Fruit fly (Drosophila melanogaster): ENCODE results near the gene CG34316.
A peak's percentile ranks its signal among the peaks of the same experiment; 100 is the strongest.

The CG34316 gene

DNA sequence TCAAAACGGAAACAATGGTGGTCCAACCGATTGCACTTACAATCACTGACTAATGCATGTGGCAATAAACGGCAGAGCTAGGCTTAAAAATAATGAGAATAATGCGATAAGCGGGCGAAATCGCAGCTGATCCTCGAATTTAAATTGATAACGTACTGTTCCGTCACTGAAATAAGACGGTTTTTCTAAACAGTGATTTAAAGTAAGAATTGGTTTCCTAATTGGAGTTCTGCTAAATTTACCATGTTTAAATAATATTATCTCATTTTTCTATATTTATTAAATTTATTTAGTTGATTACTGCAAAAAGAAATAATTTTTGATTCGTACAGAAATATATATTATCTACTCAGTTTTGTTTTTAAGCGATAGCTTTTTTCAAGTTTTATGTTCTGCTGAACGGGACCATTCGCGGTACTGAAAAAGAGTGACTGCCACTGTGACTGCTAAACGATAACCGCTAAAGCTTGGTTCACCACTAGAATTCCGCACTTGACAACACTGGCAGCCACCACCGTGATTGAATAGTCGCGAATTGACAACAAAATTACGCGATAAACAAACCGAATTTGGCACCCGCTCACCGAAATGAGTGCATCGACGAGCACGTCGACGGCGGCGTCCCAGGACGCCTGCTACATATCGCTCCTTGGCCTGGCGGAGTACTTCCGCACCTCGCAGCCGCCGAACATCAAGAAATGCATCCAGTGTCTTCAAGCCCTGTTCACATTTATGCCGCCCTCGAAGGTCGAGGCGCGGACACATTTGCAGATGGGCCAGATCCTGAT, 21.5 kb upstream of the CG34316 start, which contains the start of the genes Spn88Eb and Mau2 (continued):
- TF ChIP-seq Ravus (GFP tag; IDR thresholded peaks at IDR 0.05) (peak; percentile 32), CG4820 (GFP tag; optimal IDR thresholded peaks at IDR 0.05) (peak; percentile 48), ara (GFP tag; IDR thresholded peaks at IDR 0.05) (peak; percentile 43; the same call in 1 of the 2 replicates), oc (tag; optimal IDR thresholded peaks at IDR 0.05) (no peak), NFAT (GFP tag; IDR thresholded peaks at IDR 0.05) (peak; percentile 90), Blimp-1 (GFP tag; optimal IDR thresholded peaks at IDR 0.05) (no peak), CG33557 (GFP tag; optimal IDR thresholded peaks at IDR 0.05) (peak; percentile 29), tap (tag; optimal IDR thresholded peaks at IDR 0.05) (no peak), bsh (GFP tag; optimal IDR thresholded peaks at IDR 0.05) (peak in 1 of 2 experiments; percentile 46), E2f1 (GFP tag; IDR thresholded peaks at IDR 0.05) (peak; percentile 72), mld (GFP tag; IDR thresholded peaks at IDR 0.05; ENCODE audit: partially characterized antibody) (peak; percentile 11; the same call in 1 of the 3 replicates), CG14965 (GFP tag; optimal IDR thresholded peaks at IDR 0.05; ENCODE audit: borderline replicate concordance) (no peak), crol (GFP tag; IDR thresholded peaks at IDR 0.05) (no peak), CG6254 (GFP tag; optimal IDR thresholded peaks at IDR 0.05) (no peak), Dp (GFP tag; optimal IDR thresholded peaks at IDR 0.05) (peak; percentile 37), CG12104 (GFP tag; optimal IDR thresholded peaks at IDR 0.05) (peak; percentile 8), zfh1 (GFP tag; IDR thresholded peaks at IDR 0.05) (peak; percentile 76), CG11456 (GFP tag; IDR thresholded peaks at IDR 0.05) (peak; percentile 89), run (tag; optimal IDR thresholded peaks at IDR 0.05) (no peak), Doc3 (GFP tag; IDR thresholded peaks at IDR 0.05; ENCODE audit: partially characterized antibody) (peak; percentile 55; the same call in 2 of the 3 replicates), Xbp1 (GFP tag; optimal IDR thresholded peaks at IDR 0.05) (peak; percentile 75), Doc2 (GFP tag; IDR thresholded peaks at IDR 0.05) (no peak), gt (GFP tag; IDR thresholded peaks at IDR 0.05) (no peak), CG6272 (GFP tag; IDR thresholded peaks at IDR 0.05) (peak; percentile 75), Ptx1 (GFP tag; IDR thresholded peaks at IDR 0.05) (peak; percentile 82), CG15073 (GFP tag; optimal IDR thresholded peaks at IDR 0.05) (no peak), Abd-B (GFP tag; optimal IDR thresholded peaks at IDR 0.05) (peak; percentile 63), Dad (GFP tag; optimal IDR thresholded peaks at IDR 0.05) (peak; percentile 69), Gsc (GFP tag; IDR thresholded peaks at IDR 0.05) (peak; percentile 30; the same call in 1 of the 2 replicates), fd3F (GFP tag; optimal IDR thresholded peaks at IDR 0.05) (peak; percentile 34), CG12769 (tag; optimal IDR thresholded peaks at IDR 0.05) (no peak), CG15011 (GFP tag; optimal IDR thresholded peaks at IDR 0.05) (no peak), pfk (GFP tag; optimal IDR thresholded peaks at IDR 0.05) (no peak), hth (optimal IDR thresholded peaks at IDR 0.05) (no peak), sens (GFP tag) (peak; percentile 89), CG12659 (GFP tag; optimal IDR thresholded peaks at IDR 0.05) (peak; percentile 75), CG1529 (GFP tag; optimal IDR thresholded peaks at IDR 0.05) (no peak), toy (GFP tag; IDR thresholded peaks at IDR 0.05) (no peak; the same call in 1 of the 2 replicates), ap (GFP tag; IDR thresholded peaks at IDR 0.05) (no peak), HLH54F (GFP tag; optimal IDR thresholded peaks at IDR 0.05) (peak; percentile 64), CG12744 (GFP tag; optimal IDR thresholded peaks at IDR 0.05) (no peak), Hmx (GFP tag; optimal IDR thresholded peaks at IDR 0.05) (no peak), unpg (GFP tag; optimal IDR thresholded peaks at IDR 0.05) (no peak), jumu (GFP tag; optimal IDR thresholded peaks at IDR 0.05) (peak; percentile 76), jigr1 (GFP tag; IDR thresholded peaks at IDR 0.05) (no peak), row (GFP tag; IDR thresholded peaks at IDR 0.05) (peak; percentile 97), Side (GFP tag; optimal IDR thresholded peaks at IDR 0.05) (peak; percentile 20), CG11093 (GFP tag; IDR thresholded peaks at IDR 0.05) (no peak; the same call in 2 of the 3 replicates), BEAF-32 (GFP tag; optimal IDR thresholded peaks at IDR 0.05) (peak; percentile 82), CG11247 (GFP tag; IDR thresholded peaks at IDR 0.05) (peak; percentile 82)

All from whole organism, embryonic.